Fruit fly (Drosophila melanogaster) whole organism, embryonic: ENCODE data around the gene eIF2Bepsilon.

Source experiments
- CG10321 ChIP-seq: fragments of 200-800 bp; sonication (Bioruptor generic); IDR thresholded peaks from 2 replicates; pipeline ENCODE4 v1.3.6; 2022; ENCODE audit warnings: missing biosample characterization, missing genetic modification characterization
- CG11085 ChIP-seq: fragments of 200-800 bp; sonication (Bioruptor generic); IDR thresholded peaks from 2 replicates; pipeline ENCODE4 v1.3.6; 2022; ENCODE audit warnings: missing biosample characterization, missing genetic modification characterization
- CG11696 ChIP-seq: fragments of 200-800 bp; sonication (Bioruptor generic); IDR thresholded peaks from 2 replicates; pipeline ENCODE4 v1.3.6; 2022; ENCODE audit warnings: missing biosample characterization, missing genetic modification characterization
- CG13624 ChIP-seq: fragments of 200-800 bp; sonication (Bioruptor generic); optimal IDR thresholded peaks from 2 replicates; lab custom pipeline; 2016; ENCODE audit warnings: missing biosample characterization, missing genetic modification characterization
- CG14014 ChIP-seq: fragments of 200-800 bp; sonication (Bioruptor generic); IDR thresholded peaks from 2 replicates; pipeline ENCODE4 v1.3.6; 2022; ENCODE audit warnings: missing biosample characterization, missing genetic modification characterization
- CG15011 ChIP-seq: fragments of 200-800 bp; sonication (Bioruptor generic); optimal IDR thresholded peaks from 3 replicates; lab custom pipeline; 2018; ENCODE audit warnings: missing biosample characterization, mild to moderate bottlenecking, missing genetic modification characterization
- CG15073 ChIP-seq: fragments of 200-800 bp; sonication (Bioruptor generic); optimal IDR thresholded peaks from 2 replicates; lab custom pipeline; 2016; ENCODE audit warnings: missing biosample characterization, missing genetic modification characterization
- CG1647 ChIP-seq: fragments of 200-800 bp; sonication (Bioruptor generic); optimal IDR thresholded peaks from 3 replicates; lab custom pipeline; 2016; ENCODE audit warnings: missing biosample characterization, missing genetic modification characterization
- CG17328 ChIP-seq: fragments of 200-800 bp; sonication (Bioruptor generic); IDR thresholded peaks from 2 replicates; pipeline ENCODE4 v1.3.6; 2022; ENCODE audit warnings: missing biosample characterization, missing genetic modification characterization
- CG1792 ChIP-seq: fragments of 200-800 bp; sonication (Bioruptor generic); optimal IDR thresholded peaks from 2 replicates; lab custom pipeline; 2016; ENCODE audit warnings: missing biosample characterization, missing genetic modification characterization
- CG1832 ChIP-seq: fragments of 200-800 bp; sonication (Bioruptor generic); optimal IDR thresholded peaks from 2 replicates; lab custom pipeline; 2017; ENCODE audit warnings: missing biosample characterization, mild to moderate bottlenecking, missing genetic modification characterization, inconsistent platforms
- CG2116 ChIP-seq: fragments of 200-800 bp; sonication (Bioruptor generic); optimal IDR thresholded peaks from 3 replicates; lab custom pipeline; 2018; ENCODE audit warnings: missing biosample characterization, mild to moderate bottlenecking, missing genetic modification characterization
- CG2129 ChIP-seq: fragments of 200-800 bp; sonication (Bioruptor generic); IDR thresholded peaks from 2 replicates; pipeline ENCODE4 v1.3.6; 2022; ENCODE audit warnings: missing biosample characterization, missing genetic modification characterization; ENCODE audit not compliant: partially characterized antibody
- CG2199 ChIP-seq: fragments of 200-800 bp; sonication (Bioruptor generic); IDR thresholded peaks from 3 replicates; pipeline ENCODE4 v1.3.6; 2022; ENCODE audit warnings: missing biosample characterization, missing genetic modification characterization
- CG2712 ChIP-seq: fragments of 200-800 bp; optimal IDR thresholded peaks from 3 replicates; lab custom pipeline; 2019; ENCODE audit warnings: missing biosample characterization, mild to moderate bottlenecking, missing genetic modification characterization, moderate library complexity
- CG3281 ChIP-seq: fragments of 200-800 bp; sonication (Bioruptor generic); optimal IDR thresholded peaks from 3 replicates; lab custom pipeline; 2017; ENCODE audit warnings: missing biosample characterization, mild to moderate bottlenecking, missing genetic modification characterization
- CG6683 ChIP-seq: fragments of 200-800 bp; sonication (Bioruptor generic); optimal IDR thresholded peaks from 2 replicates; lab custom pipeline; 2017; ENCODE audit warnings: missing biosample characterization, mild to moderate bottlenecking, missing genetic modification characterization, missing genetic modification reagents
- CG6765 ChIP-seq: fragments of 200-800 bp; sonication (Bioruptor generic); optimal IDR thresholded peaks from 3 replicates; lab custom pipeline; 2017; ENCODE audit warnings: missing biosample characterization, mild to moderate bottlenecking, missing genetic modification characterization
- CG7271 ChIP-seq: fragments of 200-800 bp; sonication (Bioruptor generic); optimal IDR thresholded peaks from 2 replicates; lab custom pipeline; 2018; ENCODE audit warnings: missing biosample characterization, mild to moderate bottlenecking, missing genetic modification characterization, moderate library complexity
- CG7839 ChIP-seq: fragments of 200-800 bp; sonication (Bioruptor generic); optimal IDR thresholded peaks from 3 replicates; lab custom pipeline; 2018; ENCODE audit warnings: missing biosample characterization, mild to moderate bottlenecking, missing genetic modification characterization, moderate library complexity
- CG7928 ChIP-seq: fragments of 200-800 bp; sonication (Bioruptor generic); optimal IDR thresholded peaks from 2 replicates; lab custom pipeline; 2017; ENCODE audit warnings: missing biosample characterization, mild to moderate bottlenecking, missing genetic modification characterization
- CG8290 ChIP-seq, 3 experiments: fragments of 200-800 bp; sonication (Bioruptor generic); optimal IDR thresholded peaks; 2 replicates each; lab custom pipeline; 2016 to 2019; ENCODE audit warnings: missing biosample characterization in 3 of 3, missing genetic modification characterization in 3 of 3, mild to moderate bottlenecking in 2 of 3, moderate library complexity in 1 of 3
- CG8944 ChIP-seq: fragments of 200-800 bp; sonication (Bioruptor generic); optimal IDR thresholded peaks from 3 replicates; lab custom pipeline; 2016; ENCODE audit warnings: missing biosample characterization, missing genetic modification characterization
- ERR ChIP-seq: fragments of 200-800 bp; sonication (Bioruptor generic); optimal IDR thresholded peaks from 2 replicates; lab custom pipeline; 2016; ENCODE audit warnings: missing biosample characterization, missing genetic modification characterization
- Gug ChIP-seq: fragments of 200-800 bp; sonication (Bioruptor generic); IDR thresholded peaks from 4 replicates; pipeline ENCODE4 v1.3.6; 2022; ENCODE audit warnings: missing biosample characterization, missing genetic modification characterization
- MBD-R2 ChIP-seq: fragments of 200-800 bp; sonication (Bioruptor generic); IDR thresholded peaks from 2 replicates; pipeline ENCODE4 v1.3.6; 2022; ENCODE audit warnings: missing biosample characterization, missing genetic modification characterization
- NC2α ChIP-seq: fragments of 200-800 bp; sonication (Bioruptor generic); optimal IDR thresholded peaks from 2 replicates; lab custom pipeline; 2016; ENCODE audit warnings: missing biosample characterization, missing genetic modification characterization
- NfI ChIP-seq: fragments of 200-800 bp; sonication (Bioruptor generic); optimal IDR thresholded peaks from 3 replicates; lab custom pipeline; 2018; ENCODE audit warnings: missing biosample characterization, mild to moderate bottlenecking, missing genetic modification characterization, moderate library complexity
- Pdp1 ChIP-seq, 2 experiments: fragments of 200-800 bp; sonication (Bioruptor generic); optimal IDR thresholded peaks; 3 replicates each; lab custom pipeline; 2016; ENCODE audit warnings: missing biosample characterization in 2 of 2, missing genetic modification characterization in 2 of 2, mild to moderate bottlenecking in 1 of 2, moderate library complexity in 1 of 2
- Rfx ChIP-seq: fragments of 200-800 bp; sonication (Bioruptor generic); IDR thresholded peaks from 2 replicates; pipeline ENCODE4 v1.3.6; 2022; ENCODE audit warnings: missing biosample characterization, missing genetic modification characterization
- Side ChIP-seq: fragments of 200-800 bp; sonication (Bioruptor generic); optimal IDR thresholded peaks from 2 replicates; lab custom pipeline; 2016; ENCODE audit warnings: missing biosample characterization, missing genetic modification characterization
- Sin3A ChIP-seq: fragments of >200 bp; optimal IDR thresholded peaks from 2 replicates; lab custom pipeline; 2018
- Xbp1 ChIP-seq: fragments of 200-800 bp; sonication (Bioruptor generic); optimal IDR thresholded peaks from 3 replicates; lab custom pipeline; 2016; ENCODE audit warnings: missing biosample characterization, mild to moderate bottlenecking, missing genetic modification characterization
- bcd ChIP-seq: fragments of 200-800 bp; sonication (Bioruptor generic); optimal IDR thresholded peaks from 2 replicates; lab custom pipeline; 2017; ENCODE audit warnings: missing biosample characterization, mild to moderate bottlenecking, missing genetic modification characterization
- emc ChIP-seq: fragments of 200-800 bp; sonication (Bioruptor generic); optimal IDR thresholded peaks from 2 replicates; lab custom pipeline; 2016; ENCODE audit warnings: missing biosample characterization, missing genetic modification characterization
- en ChIP-seq: fragments of 200-800 bp; sonication (Bioruptor generic); optimal IDR thresholded peaks from 2 replicates; lab custom pipeline; 2016; ENCODE audit warnings: missing biosample characterization, missing genetic modification characterization
- gsb-n ChIP-seq: fragments of 200-800 bp; sonication (Bioruptor generic); optimal IDR thresholded peaks from 3 replicates; lab custom pipeline; 2018; ENCODE audit warnings: missing biosample characterization, mild to moderate bottlenecking, missing genetic modification characterization
- hth ChIP-seq: fragments of >200 bp; optimal IDR thresholded peaks from 2 replicates; lab custom pipeline; 2017; ENCODE audit warnings: inconsistent platforms
- jing ChIP-seq: fragments of 200-800 bp; sonication (Bioruptor generic); optimal IDR thresholded peaks from 2 replicates; lab custom pipeline; 2018; ENCODE audit warnings: missing biosample characterization, mild to moderate bottlenecking, missing genetic modification characterization
- kay ChIP-seq: fragments of 200-800 bp; sonication (Bioruptor generic); optimal IDR thresholded peaks from 2 replicates; lab custom pipeline; 2016; ENCODE audit warnings: missing biosample characterization, missing genetic modification characterization
- ken ChIP-seq: fragments of 200-800 bp; sonication (Bioruptor generic); IDR thresholded peaks from 3 replicates; pipeline ENCODE4 v1.3.6; 2022; ENCODE audit warnings: missing biosample characterization, missing genetic modification characterization
- lilli ChIP-seq: fragments of 200-800 bp; sonication (Bioruptor generic); optimal IDR thresholded peaks from 3 replicates; lab custom pipeline; 2016; ENCODE audit warnings: missing biosample characterization, missing genetic modification characterization
- lola ChIP-seq, 3 experiments: fragments of >200 bp in 2 of 3; fragments of 200-800 bp in 1 of 3; sonication (Bioruptor generic) in 1 of 3; optimal IDR thresholded peaks; 2 replicates each; lab custom pipeline; 2017 to 2019; ENCODE audit warnings: missing biosample characterization in 3 of 3, missing genetic modification characterization in 3 of 3, mild to moderate bottlenecking in 1 of 3, moderate library complexity in 1 of 3
- mld ChIP-seq: fragments of 200-800 bp; sonication (Bioruptor generic); IDR thresholded peaks from 3 replicates; pipeline ENCODE4 v1.3.6; 2022; ENCODE audit warnings: missing biosample characterization, missing genetic modification characterization; ENCODE audit not compliant: partially characterized antibody
- onecut ChIP-seq: fragments of 200-800 bp; sonication (Bioruptor generic); IDR thresholded peaks from 2 replicates; pipeline ENCODE4 v1.3.6; 2022; ENCODE audit warnings: missing biosample characterization, missing genetic modification characterization
- org-1 ChIP-seq: fragments of 200-800 bp; sonication (Bioruptor generic); optimal IDR thresholded peaks from 2 replicates; lab custom pipeline; 2017; ENCODE audit warnings: missing biosample characterization, missing genetic modification characterization
- prd ChIP-seq, 3 experiments: fragments of >200 bp in 2 of 3; fragments of 200-800 bp in 1 of 3; sonication (Bioruptor generic) in 1 of 3; optimal IDR thresholded peaks in 2 of 3; IDR thresholded peaks in 1 of 3; 2 replicates in 2 of 3; 3 replicates in 1 of 3; pipeline versions ENCODE4 v1.3.6 to Lab custom; 2017 to 2022; ENCODE audit warnings: missing biosample characterization in 1 of 3, missing genetic modification characterization in 1 of 3
- tgo ChIP-seq: fragments of 200-800 bp; sonication (Bioruptor generic); IDR thresholded peaks from 3 replicates; pipeline ENCODE4 v1.3.6; 2022; ENCODE audit warnings: missing biosample characterization, missing genetic modification characterization
- tll ChIP-seq, 2 experiments: fragments of 200-800 bp in 1 of 2; fragments of >200 bp in 1 of 2; sonication (Bioruptor generic) in 1 of 2; optimal IDR thresholded peaks; 2 replicates each; lab custom pipeline; 2017 to 2019; ENCODE audit warnings: missing biosample characterization in 2 of 2, missing genetic modification characterization in 2 of 2, mild to moderate bottlenecking in 1 of 2, moderate library complexity in 1 of 2

Gene eIF2Bepsilon

dm6 chrX:1947178-1947872, 24.7 kb upstream of the eIF2Bepsilon start (continued):
- TF ChIP-seq CG6683: peak; percentile 84
- peak; percentile 94 for TF ChIP-seq lilli (GFP tag; lab: Kevin White, UChicago)
- TF ChIP-seq Sin3A: no peak
- peak; percentile 79 for TF ChIP-seq kay (GFP tag; lab: Kevin White, UChicago)
- TF ChIP-seq CG7928 (GFP tag; lab: Kevin White, UChicago): peak; percentile 45
- TF ChIP-seq CG11696: peak; percentile 85
- no peak for TF ChIP-seq prd (optimal IDR thresholded peaks at IDR 0.05; lab: Kevin White, UChicago)
- TF ChIP-seq prd (GFP tag; IDR thresholded peaks at IDR 0.05; lab: Robert Waterston, UW): peak; percentile 98
- TF ChIP-seq CG15073 (GFP tag; lab: Kevin White, UChicago): peak; percentile 77
- TF ChIP-seq bcd (GFP tag; lab: Kevin White, UChicago): peak; percentile 94
- TF ChIP-seq CG13624: peak; percentile 88
- peak; percentile 95 for TF ChIP-seq Side
- TF ChIP-seq NfI (GFP tag; lab: Kevin White, UChicago): peak; percentile 95
- peak; percentile 87 for TF ChIP-seq Rfx (GFP tag; lab: Robert Waterston, UW)
- TF ChIP-seq CG7271: peak; percentile 94
- TF ChIP-seq CG11085 (GFP tag; lab: Robert Waterston, UW): peak; percentile 80
- TF ChIP-seq CG6765 (GFP tag; lab: Kevin White, UChicago): peak; percentile 64
- peak; percentile 94 for TF ChIP-seq CG8944 (GFP tag; lab: Kevin White, UChicago)
- TF ChIP-seq CG15011: peak; percentile 87
- peak; percentile 95 for TF ChIP-seq jing (GFP tag; lab: Kevin White, UChicago)
- TF ChIP-seq MBD-R2: peak; percentile 64; the same call in 1 of the 2 replicates
- TF ChIP-seq org-1 (GFP tag; lab: Kevin White, UChicago): peak; percentile 95
- TF ChIP-seq CG1792 (GFP tag; lab: Kevin White, UChicago): peak; percentile 91
- peak; percentile 99 for TF ChIP-seq CG2199 (GFP tag; lab: Robert Waterston, UW)
- peak; percentile 98 for TF ChIP-seq ken (GFP tag; lab: Robert Waterston, UW)
- no peak for TF ChIP-seq CG1832 (GFP tag; lab: Kevin White, UChicago)
- TF ChIP-seq CG17328 (GFP tag; lab: Robert Waterston, UW): peak; percentile 98
- peak in 1 of 2 experiments; percentile 71 for TF ChIP-seq tll (GFP tag; optimal IDR thresholded peaks at IDR 0.05; lab: Kevin White, UChicago)
- TF ChIP-seq Xbp1 (GFP tag; lab: Kevin White, UChicago): peak; percentile 96
- TF ChIP-seq CG14014 (GFP tag; lab: Robert Waterston, UW): peak; percentile 90
- TF ChIP-seq CG2129: no peak
- peak; percentile 99 for TF ChIP-seq CG2712 (tag; lab: Kevin White, UChicago)
- TF ChIP-seq CG2116 (GFP tag; lab: Kevin White, UChicago): peak; percentile 82
- peak; percentile 93 for TF ChIP-seq tgo
- peak; percentile 89 for TF ChIP-seq Gug (GFP tag; lab: Robert Waterston, UW)
- TF ChIP-seq CG8290 (GFP tag; optimal IDR thresholded peaks at IDR 0.05; lab: Kevin White, UChicago): peak; percentile 94
- TF ChIP-seq CG8290 (tag; optimal IDR thresholded peaks at IDR 0.05; lab: Kevin White, UChicago): peak; percentile 94 to 96
- TF ChIP-seq ERR (GFP tag; lab: Kevin White, UChicago): peak; percentile 84
- peak; percentile 99 for TF ChIP-seq gsb-n (tag; lab: Kevin White, UChicago)
- peak; percentile 91 for TF ChIP-seq NC2α (GFP tag; lab: Kevin White, UChicago)
- no peak for TF ChIP-seq mld (GFP tag; lab: Robert Waterston, UW)
- TF ChIP-seq CG10321: peak; percentile 68
- peak in 1 of 2 experiments; percentile 95 for TF ChIP-seq Pdp1 (GFP tag; optimal IDR thresholded peaks at IDR 0.05; lab: Kevin White, UChicago)
- peak; percentile 95 for TF ChIP-seq en (GFP tag; lab: Kevin White, UChicago)
- TF ChIP-seq onecut: peak; percentile 93
- peak; percentile 88 for TF ChIP-seq CG1647 (GFP tag; lab: Kevin White, UChicago)
- peak; percentile 84 for TF ChIP-seq CG3281 (GFP tag; lab: Kevin White, UChicago)
- TF ChIP-seq hth (lab: Kevin White, UChicago): no peak
- TF ChIP-seq lola (GFP tag; optimal IDR thresholded peaks at IDR 0.05; lab: Kevin White, UChicago): peak in 1 of 3 experiments; percentile 98
- peak; percentile 75 for TF ChIP-seq emc (GFP tag; lab: Kevin White, UChicago)
- TF ChIP-seq CG7839 (tag; lab: Kevin White, UChicago): peak; percentile 96
